Fruit fly (Drosophila melanogaster): ENCODE measurements around the gene CG31115.

CG31115 gene

DNA sequence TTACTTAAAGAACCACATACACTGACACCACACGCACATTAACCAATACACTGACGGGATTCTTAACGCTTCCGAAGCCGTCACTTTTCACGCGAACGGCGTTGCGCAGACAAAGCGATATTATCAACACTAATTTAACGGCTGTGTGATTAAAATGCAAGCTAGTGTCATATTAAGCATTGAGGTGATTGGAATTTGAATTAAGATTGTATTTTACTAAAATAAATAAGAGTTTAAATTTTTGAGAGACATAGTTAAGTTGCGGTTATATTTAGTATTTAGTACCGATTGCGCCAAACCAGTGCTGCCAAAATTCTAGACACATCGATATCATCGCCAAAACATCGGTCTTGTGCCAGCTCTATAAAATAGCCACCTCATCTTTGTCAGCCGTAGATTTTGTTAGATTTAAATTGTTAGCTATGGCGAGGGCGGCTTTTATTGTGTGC is 2.3 kb downstream of the CG31115 start, which contains the start of the genes Ythdf and bai:
Gene Ythdf, minus strand, starts transcription at position 222 of the 449 bp plus-strand sequence.
Gene bai, plus strand, starts transcription at position 347 of the 449 bp plus-strand sequence.
- TF ChIP-seq CTCF (optimal IDR thresholded peaks at IDR 0.05), result no peak
- TF ChIP-seq CG8478 (optimal IDR thresholded peaks at IDR 0.05), result no peak

DNA sequence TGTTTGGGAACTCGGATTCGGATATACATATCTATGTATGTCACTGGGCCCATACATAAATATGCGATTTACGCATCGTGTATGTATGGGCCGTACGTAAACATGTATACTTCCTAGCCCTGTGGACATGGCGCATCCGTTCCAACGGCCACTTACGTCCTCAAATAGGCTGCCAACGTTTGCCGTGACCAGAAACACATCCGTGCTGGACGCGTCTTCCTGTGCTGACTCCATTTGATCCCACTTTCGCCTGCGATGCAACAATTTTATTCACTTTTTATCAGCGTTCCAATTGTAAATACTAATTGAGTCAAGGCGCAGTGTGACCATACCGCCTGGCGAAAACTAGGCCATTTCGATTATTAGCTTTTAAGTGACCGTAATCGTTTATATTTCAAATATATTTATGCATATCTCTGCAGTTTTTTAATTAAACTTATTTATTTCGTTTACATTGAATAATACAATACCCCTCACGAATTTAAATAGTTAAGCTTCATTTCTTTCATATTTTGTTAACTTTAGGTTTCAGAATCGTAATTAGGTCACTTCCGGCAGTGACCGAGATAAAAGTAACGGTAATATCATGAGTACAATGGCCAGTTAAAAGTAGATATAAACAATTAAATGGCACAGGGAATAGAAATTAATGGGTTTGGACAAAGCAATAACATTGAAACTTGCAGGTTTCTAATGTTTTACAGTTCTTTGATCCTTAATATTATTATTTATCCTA is 8.2 kb downstream of the CG31115 start, which contains the start of gene 5PtaseI:
Gene 5PtaseI, minus strand, starts transcription at position 336 of the 736 bp plus-strand sequence.
- TF ChIP-seq CTCF (optimal IDR thresholded peaks at IDR 0.05) (no peak), CG8478 (optimal IDR thresholded peaks at IDR 0.05) (no peak)

DNA sequence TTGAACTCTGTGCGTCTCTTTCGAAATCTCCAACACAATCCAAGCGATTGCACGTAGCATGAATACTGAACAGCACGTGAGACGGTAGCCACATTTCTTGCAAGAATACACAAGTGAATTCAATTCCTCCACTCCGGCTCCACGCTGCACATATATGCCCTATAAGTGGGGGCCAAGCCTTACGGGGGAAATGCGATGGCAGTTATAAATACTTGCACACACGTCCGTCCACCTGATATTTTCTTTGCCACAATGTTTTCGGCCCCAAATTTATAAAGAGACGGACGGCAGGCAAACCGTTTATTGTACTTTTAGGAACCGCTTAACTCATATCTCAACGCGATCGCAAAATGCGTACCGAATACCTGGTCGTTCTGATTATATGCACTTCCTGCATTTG is 9.3 kb downstream of the CG31115 start, which contains the start of gene CG11786:
Gene CG11786, plus strand, starts transcription at position 301 of the 400 bp plus-strand sequence.
- TF ChIP-seq CG8478 (optimal IDR thresholded peaks at IDR 0.05), result no peak
- no peak for TF ChIP-seq CTCF (optimal IDR thresholded peaks at IDR 0.05)

DNA sequence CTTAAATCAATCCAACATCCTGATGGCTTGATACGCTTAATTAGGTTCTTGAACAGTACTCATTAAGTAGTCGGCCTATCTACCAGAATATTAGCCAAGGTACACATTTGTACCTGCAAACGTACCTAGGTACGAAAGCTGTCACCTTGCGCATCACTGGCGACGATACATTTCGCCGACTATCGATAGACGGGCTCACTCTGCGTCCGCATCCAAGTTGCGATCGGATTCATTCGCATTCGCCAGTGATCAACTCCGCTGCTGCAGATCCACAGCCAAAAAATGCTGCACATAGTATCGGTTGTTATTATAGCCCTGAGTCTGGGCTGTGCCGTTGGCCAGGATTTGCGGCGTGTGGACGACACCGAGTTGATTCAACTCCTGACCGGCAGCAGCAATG is 10.8 kb downstream of the CG31115 start, which contains the start of gene CG11790:
Gene CG11790, plus strand, starts transcription at position 203 of the 400 bp plus-strand sequence.
- TF ChIP-seq CTCF (optimal IDR thresholded peaks at IDR 0.05), result no peak
- TF ChIP-seq CG8478 (optimal IDR thresholded peaks at IDR 0.05), result no peak

dm6 chr3R:25049383-25049741 is 12.6 kb downstream of the CG31115 start, which contains the start of gene CG11791:
Gene CG11791 (plus strand): TSS chr3R:25049616.
- TF ChIP-seq CG8478 (optimal IDR thresholded peaks at IDR 0.05), result no peak
- TF ChIP-seq CTCF (optimal IDR thresholded peaks at IDR 0.05), result no peak

DNA sequence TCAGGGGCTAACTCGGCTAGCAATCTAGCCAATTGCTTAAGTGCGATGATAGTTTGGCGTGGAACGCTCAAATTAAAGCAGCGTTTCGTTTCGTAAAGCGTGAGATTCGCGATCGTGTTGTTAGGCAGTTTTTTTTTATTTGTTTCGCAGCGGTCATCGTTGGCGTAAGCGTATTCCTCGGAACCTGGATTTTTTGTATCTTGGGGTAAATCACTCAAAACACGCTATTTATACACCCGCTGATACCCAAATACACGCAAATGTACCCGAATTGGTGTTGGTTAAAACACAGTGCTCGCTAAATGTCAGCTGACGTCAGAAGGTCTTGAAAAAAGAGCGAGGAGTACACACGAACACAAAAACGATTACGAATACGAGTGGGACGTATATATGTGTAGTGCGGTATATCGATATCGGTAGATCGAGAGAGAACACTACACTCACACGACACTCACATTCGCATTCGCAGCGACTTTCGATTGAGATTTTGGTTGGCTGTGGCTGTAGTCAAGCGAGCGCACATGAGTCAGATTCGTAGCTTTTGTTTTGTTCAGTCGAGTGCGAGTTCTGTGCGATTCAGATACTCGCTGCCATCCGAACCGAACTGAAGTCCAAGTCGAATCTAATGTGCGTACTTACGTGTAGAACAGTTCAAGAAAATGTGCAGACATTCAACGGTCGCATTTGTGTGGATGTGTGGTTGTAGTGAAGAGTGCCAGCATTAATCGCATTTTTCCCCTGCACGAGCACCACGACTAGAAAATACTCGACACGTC is 13.2 kb downstream of the CG31115 start:
- no peak for TF ChIP-seq CTCF (optimal IDR thresholded peaks at IDR 0.05)
- TF ChIP-seq CG8478 (optimal IDR thresholded peaks at IDR 0.05), result no peak

dm6 chr3R:25050649-25051048 is 13.9 kb downstream of the CG31115 start:
- TF ChIP-seq CTCF (optimal IDR thresholded peaks at IDR 0.05), result no peak
- no peak for TF ChIP-seq CG8478 (optimal IDR thresholded peaks at IDR 0.05)

DNA sequence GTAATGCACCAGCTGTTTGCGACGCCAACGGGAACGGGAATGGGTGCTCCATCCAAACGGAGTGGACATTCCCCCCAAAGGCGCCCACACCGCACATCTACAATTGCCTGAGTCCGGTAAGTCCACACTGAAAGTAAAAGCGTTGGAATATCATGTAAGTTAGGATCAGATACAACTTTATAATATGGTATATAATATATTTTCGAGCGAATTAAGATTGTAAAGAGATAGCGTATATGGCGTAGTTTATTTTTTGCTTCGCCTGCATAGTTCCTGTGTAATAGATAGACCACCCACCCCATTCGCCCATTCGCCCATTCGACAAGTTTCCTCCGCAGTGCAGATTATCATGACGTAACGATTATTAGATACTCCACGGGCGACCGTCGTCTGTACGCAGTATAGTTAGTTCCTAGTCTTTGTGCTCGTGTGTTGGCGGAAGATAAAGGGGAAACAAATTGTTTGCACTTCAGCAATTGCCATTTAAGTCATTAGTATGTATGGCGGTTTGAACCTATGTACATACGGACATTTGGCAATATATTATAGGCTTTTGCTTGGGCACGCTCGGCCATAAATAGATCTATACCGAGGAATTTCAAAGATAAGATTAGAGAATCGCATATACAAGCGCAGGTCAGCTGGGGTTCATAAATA is 14.8 kb downstream of the CG31115 start:
- no peak for TF ChIP-seq CTCF (optimal IDR thresholded peaks at IDR 0.05)

DNA sequence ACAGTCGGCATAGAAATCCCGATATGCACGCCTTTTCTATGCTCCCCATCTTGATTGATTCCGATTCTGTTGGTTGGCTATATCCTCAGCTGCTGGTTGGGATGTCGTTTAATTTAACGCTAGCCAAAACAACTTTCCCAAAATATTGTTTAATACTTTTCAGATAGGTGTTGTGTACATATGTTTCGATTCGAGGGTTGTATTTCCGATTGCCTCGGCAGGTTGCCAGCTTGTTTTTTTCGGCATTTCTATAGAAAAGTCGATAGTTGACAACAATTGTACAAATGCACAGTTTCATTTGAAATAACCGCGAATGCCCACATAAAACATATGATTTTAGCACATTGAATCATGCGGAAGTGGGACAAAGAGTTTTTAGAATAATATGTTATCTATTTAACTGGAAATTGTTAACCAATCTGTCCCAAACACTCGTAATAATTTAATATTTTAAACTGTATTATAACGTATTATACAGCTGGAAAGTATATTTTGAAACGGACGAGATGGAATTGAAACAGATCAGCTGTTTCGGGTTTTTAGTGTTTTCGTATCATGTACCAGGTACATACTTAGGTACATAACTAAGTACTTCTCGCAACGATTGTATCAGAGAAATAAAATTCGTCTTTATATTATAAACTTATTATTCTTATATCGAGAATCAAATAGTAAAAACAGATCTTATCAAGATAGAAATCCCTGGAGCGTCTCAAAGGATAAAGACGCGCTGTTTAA is 17.9 kb downstream of the CG31115 start, which contains the start of gene CG31109:
Gene CG31109, minus strand, starts transcription at position 203 of the 738 bp plus-strand sequence.
- no peak for TF ChIP-seq CTCF (optimal IDR thresholded peaks at IDR 0.05)
- no peak for TF ChIP-seq CG8478 (optimal IDR thresholded peaks at IDR 0.05)

DNA sequence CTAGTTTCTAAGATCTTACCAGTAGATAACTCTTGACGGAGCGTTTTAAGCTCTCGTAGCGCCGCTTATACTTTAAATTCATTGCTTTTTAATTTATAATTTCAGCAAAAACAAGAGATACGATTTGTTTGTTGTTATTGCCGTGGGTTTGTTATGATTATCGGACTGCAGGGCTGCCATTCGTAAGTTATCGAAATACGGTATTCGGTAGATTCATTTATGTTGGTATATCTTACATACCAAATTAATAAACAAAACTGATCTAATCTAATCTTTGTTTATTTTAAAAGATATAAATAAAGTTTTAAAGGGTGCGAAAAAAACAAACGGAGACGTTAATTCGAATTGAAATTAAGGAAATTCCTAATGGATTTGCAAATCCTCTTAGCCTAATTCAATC is 19.3 kb downstream of the CG31115 start, which contains the start of the genes CG31111 and stac:
Gene CG31111, minus strand, starts transcription at position 162 of the 400 bp plus-strand sequence.
Gene stac, plus strand, starts transcription at position 271 of the 400 bp plus-strand sequence.
- TF ChIP-seq CG8478 (optimal IDR thresholded peaks at IDR 0.05), result no peak
- TF ChIP-seq CTCF (optimal IDR thresholded peaks at IDR 0.05), result no peak

DNA sequence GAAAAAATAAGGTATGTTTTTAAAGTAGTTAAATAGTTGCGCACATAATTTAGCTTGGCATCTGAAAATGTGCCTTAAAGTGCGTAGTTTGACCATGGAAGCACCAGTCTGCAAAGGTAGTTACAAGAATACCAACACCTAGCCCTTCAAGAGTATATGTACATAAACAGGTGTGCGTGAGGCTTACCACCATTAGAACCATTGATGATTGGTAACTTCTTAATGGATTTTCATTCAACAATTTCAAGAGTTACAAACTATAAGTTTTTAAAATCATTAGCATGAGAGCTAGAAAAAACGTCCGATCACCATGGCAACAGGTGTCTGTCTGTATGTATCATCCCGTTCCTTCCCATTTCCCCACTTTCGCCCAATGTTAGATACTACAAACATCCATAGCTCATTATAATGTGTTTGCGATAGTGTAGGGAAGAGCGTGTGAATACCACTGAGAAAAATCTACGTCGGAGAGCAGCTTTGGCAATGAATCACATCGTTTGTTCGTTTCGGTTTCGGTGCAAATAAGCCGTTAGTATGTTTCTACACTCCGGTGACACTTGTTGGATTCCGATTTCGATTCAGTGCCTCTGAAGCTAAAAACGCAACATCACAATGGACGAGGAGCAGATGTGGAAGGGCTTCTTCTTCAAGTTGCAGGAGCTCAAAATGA is 19.9 kb downstream of the CG31115 start:
- TF ChIP-seq CTCF (optimal IDR thresholded peaks at IDR 0.05) (no peak), CG8478 (optimal IDR thresholded peaks at IDR 0.05) (no peak)

dm6 chr3R:25060462-25060861 is 23.7 kb downstream of the CG31115 start:
- no peak for TF ChIP-seq CG8478 (optimal IDR thresholded peaks at IDR 0.05)
- no peak for TF ChIP-seq CTCF (optimal IDR thresholded peaks at IDR 0.05)

All from S2 (cell line).